Worm (Caenorhabditis elegans) whole organism, L2 larva: ENCODE measurements around the gene C25F9.6.

Source experiments
- fos-1 ChIP-seq: fragments of 150-350 bp; optimal IDR thresholded peaks from 2 replicates; lab custom pipeline; 2014; ENCODE audit warnings: missing biosample characterization, missing genetic modification characterization
- lin-11 ChIP-seq: fragments of 150-350 bp; sonication (generic microtip); optimal IDR thresholded peaks from 2 replicates; lab custom pipeline; 2014; ENCODE audit warnings: missing biosample characterization, missing genetic modification characterization, inconsistent platforms, mixed read lengths
- lsy-2 ChIP-seq, 2 experiments: fragments of 150-350 bp in 1 of 2; sonication (generic microtip) in 1 of 2; optimal IDR thresholded peaks; 2 replicates each; lab custom pipeline; 2014 to 2017; ENCODE audit warnings: missing biosample characterization in 2 of 2, missing genetic modification characterization in 2 of 2
- skn-1 ChIP-seq: sonication (generic microtip); optimal IDR thresholded peaks from 2 replicates; lab custom pipeline; 2017; ENCODE audit warnings: missing biosample characterization, missing genetic modification characterization
- sma-3 ChIP-seq: sonication (generic microtip); optimal IDR thresholded peaks from 2 replicates; lab custom pipeline; 2016; ENCODE audit warnings: missing genetic modification reagents, missing genetic modification characterization, missing compliant biosample characterization

DNA sequence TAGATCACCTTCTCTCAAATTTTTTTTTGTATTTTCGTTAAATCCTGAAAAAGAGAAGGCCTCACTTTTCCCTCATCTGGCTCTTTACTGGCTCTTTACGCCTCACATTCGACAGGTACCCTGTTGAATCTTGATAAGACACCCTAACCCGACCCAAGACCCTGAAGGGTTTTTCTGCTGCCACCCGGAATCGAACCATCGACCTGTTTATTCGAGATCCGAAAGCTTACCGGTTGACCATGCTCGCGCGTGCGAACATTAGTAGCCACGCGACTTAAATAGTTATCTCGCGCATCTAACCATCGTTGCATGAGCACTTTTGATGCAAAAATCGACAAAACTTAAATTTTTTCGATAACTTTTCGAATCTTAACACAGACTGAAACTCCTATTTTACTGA lies 49.9 kb downstream of the C25F9.6 start:
- TF ChIP-seq lsy-2 (tag; optimal IDR thresholded peaks at IDR 0.05; lab: Kevin White, UChicago) (no peak), sma-3 (GFP tag; lab: Kevin White, UChicago) (no peak), lin-11 (tag; lab: Kevin White, UChicago) (no peak), fos-1 (no peak), skn-1 (no peak)
